Worm (Caenorhabditis elegans): Measurements from ENCODE around the gene F09F7.6.

Gene F09F7.6

ce11 chrIII:5591668-5592149 lies 39.8 kb upstream of the F09F7.6 start, which contains the start of the genes ddx-15 and ucr-1:
Gene ddx-15 (minus strand): TSS chrIII:5591718.
Gene ucr-1 (plus strand): TSS chrIII:5592135.
- TF ChIP-seq R02D3.7 (tag; optimal IDR thresholded peaks at IDR 0.05) (peak; percentile 53), crh-2 (tag; optimal IDR thresholded peaks at IDR 0.05) (peak; percentile 57), ceh-16 (tag; optimal IDR thresholded peaks at IDR 0.05) (peak; percentile 4), alr-1 (tag; optimal IDR thresholded peaks at IDR 0.05) (no peak), ztf-11 (tag; optimal IDR thresholded peaks at IDR 0.05) (no peak), C34F6.9 (tag; optimal IDR thresholded peaks at IDR 0.05) (peak; percentile 84), egl-27 (tag; optimal IDR thresholded peaks at IDR 0.05) (no peak), nhr-25 (tag; optimal IDR thresholded peaks at IDR 0.05) (peak; percentile 23), nhr-6 (tag; optimal IDR thresholded peaks at IDR 0.05) (no peak), lsy-2 (tag; optimal IDR thresholded peaks at IDR 0.05) (peak; percentile 29 to 85), zag-1 (tag; optimal IDR thresholded peaks at IDR 0.05) (no peak), elt-3 (tag; optimal IDR thresholded peaks at IDR 0.05) (no peak), lin-13 (GFP tag; optimal IDR thresholded peaks at IDR 0.05) (peak; percentile 77), nhr-129 (tag; optimal IDR thresholded peaks at IDR 0.05) (peak; percentile 28), Y55F3AM.14 (GFP tag; optimal IDR thresholded peaks at IDR 0.05) (no peak), fos-1 (tag; optimal IDR thresholded peaks at IDR 0.05) (peak; percentile 17), aly-2 (tag; optimal IDR thresholded peaks at IDR 0.05) (no peak), lin-11 (tag; optimal IDR thresholded peaks at IDR 0.05) (peak; percentile 80), unc-55 (GFP tag; optimal IDR thresholded peaks at IDR 0.05) (peak; percentile 89), snpc-4 (tag; optimal IDR thresholded peaks at IDR 0.05) (peak; percentile 17), gmeb-1 (tag; optimal IDR thresholded peaks at IDR 0.05) (peak; percentile 80), nhr-10 (tag; optimal IDR thresholded peaks at IDR 0.05) (no peak), sma-3 (GFP tag; optimal IDR thresholded peaks at IDR 0.05) (peak; percentile 57), lin-39 (tag; optimal IDR thresholded peaks at IDR 0.05) (no peak), sma-9 (GFP tag; optimal IDR thresholded peaks at IDR 0.05) (peak; percentile 38), sma-9 (tag; optimal IDR thresholded peaks at IDR 0.05) (no peak), nhr-21 (tag; optimal IDR thresholded peaks at IDR 0.05) (peak; percentile 16), nhr-23 (tag; optimal IDR thresholded peaks at IDR 0.05) (no peak), nhr-12 (tag; optimal IDR thresholded peaks at IDR 0.05) (no peak), ama-1 (optimal IDR thresholded peaks at IDR 0.05) (no peak), blmp-1 (tag; optimal IDR thresholded peaks at IDR 0.05; ENCODE audit: insufficient read depth) (peak; percentile 33), sem-4 (tag; optimal IDR thresholded peaks at IDR 0.05) (no peak), F13H6.1 (tag; optimal IDR thresholded peaks at IDR 0.05) (peak; percentile 6)

- TF ChIP-seq peb-1 (tag; optimal IDR thresholded peaks at IDR 0.05) (no peak), ztf-4 (tag; optimal IDR thresholded peaks at IDR 0.05) (no peak), mab-5 (tag; optimal IDR thresholded peaks at IDR 0.05) (no peak), mdl-1 (tag; optimal IDR thresholded peaks at IDR 0.05) (no peak), aly-2 (tag; optimal IDR thresholded peaks at IDR 0.05) (no peak), zag-1 (tag; optimal IDR thresholded peaks at IDR 0.05) (no peak), alr-1 (tag; optimal IDR thresholded peaks at IDR 0.05) (no peak), R02D3.7 (tag; optimal IDR thresholded peaks at IDR 0.05) (no peak), nhr-77 (tag; optimal IDR thresholded peaks at IDR 0.05) (no peak), nhr-25 (tag; optimal IDR thresholded peaks at IDR 0.05) (no peak), gmeb-1 (tag; optimal IDR thresholded peaks at IDR 0.05) (no peak), sma-3 (GFP tag; optimal IDR thresholded peaks at IDR 0.05) (no peak), ZK546.5 (tag; optimal IDR thresholded peaks at IDR 0.05) (no peak), elt-1 (tag; optimal IDR thresholded peaks at IDR 0.05) (no peak)
Measured at ce11 chrIII:5588746-5589145, 36.8 kb upstream of the F09F7.6 start.

ce11 chrIII:5586925-5587324 lies 35.0 kb upstream of the F09F7.6 start, which contains the start of gene F56D2.2:
Gene F56D2.2 (plus strand): TSS chrIII:5587263.
- TF ChIP-seq ceh-82 (tag; optimal IDR thresholded peaks at IDR 0.05): no peak
- TF ChIP-seq lsy-2 (tag; optimal IDR thresholded peaks at IDR 0.05): peak in 1 of 2 experiments; percentile 35
- TF ChIP-seq elt-3 (tag; optimal IDR thresholded peaks at IDR 0.05): no peak
- no peak for TF ChIP-seq egl-27 (tag; optimal IDR thresholded peaks at IDR 0.05)
- no peak for TF ChIP-seq sma-3 (GFP tag; optimal IDR thresholded peaks at IDR 0.05)
- TF ChIP-seq ZK546.5 (tag; optimal IDR thresholded peaks at IDR 0.05): no peak
- no peak for TF ChIP-seq lin-13 (GFP tag; optimal IDR thresholded peaks at IDR 0.05)
- TF ChIP-seq C34F6.9 (tag; optimal IDR thresholded peaks at IDR 0.05): no peak
- TF ChIP-seq alr-1 (tag; optimal IDR thresholded peaks at IDR 0.05): no peak
- TF ChIP-seq ama-1 (optimal IDR thresholded peaks at IDR 0.05): no peak
- TF ChIP-seq nhr-237 (tag; optimal IDR thresholded peaks at IDR 0.05): no peak
- peak; percentile 60 for TF ChIP-seq unc-55 (GFP tag; optimal IDR thresholded peaks at IDR 0.05)
- no peak for TF ChIP-seq peb-1 (tag; optimal IDR thresholded peaks at IDR 0.05)
- TF ChIP-seq fos-1 (tag; optimal IDR thresholded peaks at IDR 0.05): no peak
- TF ChIP-seq unc-62 (GFP tag; optimal IDR thresholded peaks at IDR 0.05): no peak
- no peak for TF ChIP-seq mab-5 (tag; optimal IDR thresholded peaks at IDR 0.05)
- peak; percentile 74 for TF ChIP-seq gmeb-1 (tag; optimal IDR thresholded peaks at IDR 0.05)
- TF ChIP-seq ceh-16 (tag; optimal IDR thresholded peaks at IDR 0.05): no peak
- no peak for TF ChIP-seq Y55F3AM.14 (GFP tag; optimal IDR thresholded peaks at IDR 0.05)
- TF ChIP-seq ztf-1 (GFP tag; conservative IDR thresholded peaks at IDR 0.05): no peak
- no peak for TF ChIP-seq nhr-11 (tag; optimal IDR thresholded peaks at IDR 0.05)
- no peak for TF ChIP-seq nhr-21 (tag; optimal IDR thresholded peaks at IDR 0.05)
- no peak for TF ChIP-seq blmp-1 (tag; optimal IDR thresholded peaks at IDR 0.05; ENCODE audit: insufficient read depth)
- TF ChIP-seq R02D3.7 (tag; optimal IDR thresholded peaks at IDR 0.05): no peak
- no peak for TF ChIP-seq snpc-4 (tag; optimal IDR thresholded peaks at IDR 0.05)
- TF ChIP-seq nhr-129 (tag; optimal IDR thresholded peaks at IDR 0.05): peak; percentile 4
- TF ChIP-seq lin-39 (tag; optimal IDR thresholded peaks at IDR 0.05): no peak
- TF ChIP-seq nhr-12 (tag; optimal IDR thresholded peaks at IDR 0.05): no peak
- no peak for TF ChIP-seq mbf-1 (tag; optimal IDR thresholded peaks at IDR 0.05)
- TF ChIP-seq ztf-4 (tag; optimal IDR thresholded peaks at IDR 0.05): no peak
- TF ChIP-seq ztf-11 (tag; optimal IDR thresholded peaks at IDR 0.05): no peak
- TF ChIP-seq unc-39 (tag; optimal IDR thresholded peaks at IDR 0.05): no peak
- no peak for TF ChIP-seq nhr-10 (tag; optimal IDR thresholded peaks at IDR 0.05)
- TF ChIP-seq mdl-1 (tag; optimal IDR thresholded peaks at IDR 0.05): no peak
